Fruit fly (Drosophila melanogaster) whole organism, prepupa: ENCODE data around the gene Vha16-2.
A peak's percentile ranks its signal among the peaks of the same experiment; 100 is the strongest.

Experiments used
- CG11294 ChIP-seq: fragments of 200-800 bp; sonication (Bioruptor generic); IDR thresholded peaks from 2 replicates; pipeline ENCODE4 v1.3.6; 2022; ENCODE audit warnings: missing biosample characterization, missing genetic modification characterization
- CG11762 ChIP-seq: fragments of 200-800 bp; sonication (Bioruptor generic); optimal IDR thresholded peaks from 3 replicates; lab custom pipeline; 2016; ENCODE audit warnings: missing biosample characterization, missing genetic modification characterization; ENCODE audit not compliant: insufficient read depth
- CG11902 ChIP-seq: fragments of 200-800 bp; sonication (Bioruptor generic); optimal IDR thresholded peaks from 3 replicates; lab custom pipeline; 2016; ENCODE audit warnings: missing biosample characterization, missing genetic modification characterization
- CG1621 ChIP-seq: fragments of 200-800 bp; sonication (Bioruptor generic); optimal IDR thresholded peaks from 3 replicates; lab custom pipeline; 2018; ENCODE audit warnings: missing biosample characterization, mild to moderate bottlenecking, missing genetic modification characterization
- CG16779 ChIP-seq: fragments of 200-800 bp; sonication (Bioruptor generic); optimal IDR thresholded peaks from 3 replicates; lab custom pipeline; 2017; ENCODE audit warnings: missing biosample characterization, mild to moderate bottlenecking, missing genetic modification characterization
- CG3032 ChIP-seq: fragments of 200-800 bp; optimal IDR thresholded peaks from 2 replicates; lab custom pipeline; 2019; ENCODE audit warnings: missing biosample characterization, mild to moderate bottlenecking, missing genetic modification characterization, moderate library complexity
- CG32006 ChIP-seq: fragments of 200-800 bp; sonication (Bioruptor generic); optimal IDR thresholded peaks from 3 replicates; lab custom pipeline; 2017; ENCODE audit warnings: missing biosample characterization, mild to moderate bottlenecking, missing genetic modification characterization
- CG3919 ChIP-seq: fragments of 200-800 bp; sonication (Bioruptor generic); optimal IDR thresholded peaks from 3 replicates; lab custom pipeline; 2016; ENCODE audit warnings: missing biosample characterization, missing genetic modification characterization
- CG4318 ChIP-seq: fragments of 200-800 bp; sonication (Bioruptor generic); optimal IDR thresholded peaks from 3 replicates; lab custom pipeline; 2017; ENCODE audit warnings: missing biosample characterization, mild to moderate bottlenecking, missing genetic modification characterization
- CG6276 ChIP-seq: fragments of 200-800 bp; sonication (Bioruptor generic); optimal IDR thresholded peaks from 2 replicates; lab custom pipeline; 2017; ENCODE audit warnings: missing biosample characterization, mild to moderate bottlenecking, missing genetic modification characterization
- CG6808 ChIP-seq: fragments of 200-800 bp; sonication (Bioruptor generic); optimal IDR thresholded peaks from 3 replicates; lab custom pipeline; 2017; ENCODE audit warnings: missing biosample characterization, missing genetic modification characterization, mild to moderate bottlenecking, moderate library complexity, missing genetic modification reagents
- CG6854 ChIP-seq: fragments of 200-800 bp; sonication (Bioruptor generic); optimal IDR thresholded peaks from 2 replicates; lab custom pipeline; 2017; ENCODE audit warnings: missing biosample characterization, mild to moderate bottlenecking, missing genetic modification characterization
- CG7368 ChIP-seq: fragments of 200-800 bp; sonication (Bioruptor generic); optimal IDR thresholded peaks from 3 replicates; lab custom pipeline; 2016; ENCODE audit warnings: missing biosample characterization, missing genetic modification characterization
- CG8119 ChIP-seq: fragments of 200-800 bp; sonication (Bioruptor generic); IDR thresholded peaks from 3 replicates; pipeline ENCODE4 v1.3.6; 2022; ENCODE audit warnings: missing biosample characterization, missing genetic modification characterization
- CG8319 ChIP-seq: fragments of 200-800 bp; sonication (Bioruptor generic); optimal IDR thresholded peaks from 3 replicates; lab custom pipeline; 2016; ENCODE audit warnings: missing biosample characterization, missing genetic modification characterization
- CG8632 ChIP-seq: fragments of 200-800 bp; sonication (Bioruptor generic); optimal IDR thresholded peaks from 3 replicates; lab custom pipeline; 2016; ENCODE audit warnings: missing biosample characterization, missing genetic modification characterization
- Eip78C ChIP-seq: fragments of 200-800 bp; sonication (Bioruptor generic); peaks from one replicate; lab custom pipeline; 2016; ENCODE audit warnings: missing biosample characterization, missing genetic modification characterization
- Eip93F ChIP-seq: fragments of 200-800 bp; sonication (Bioruptor generic); optimal IDR thresholded peaks from 2 replicates; lab custom pipeline; 2016; ENCODE audit warnings: missing biosample characterization, mild to moderate bottlenecking, missing genetic modification characterization
- Ets96B ChIP-seq: fragments of 200-800 bp; optimal IDR thresholded peaks from 2 replicates; lab custom pipeline; 2019; ENCODE audit warnings: missing biosample characterization, mild to moderate bottlenecking, missing genetic modification characterization, moderate library complexity
- Hr38 ChIP-seq: sonication (Bioruptor generic); optimal IDR thresholded peaks from 2 replicates; lab custom pipeline; 2016; ENCODE audit warnings: missing biosample characterization, missing genetic modification characterization
- Hr39 ChIP-seq: fragments of 200-800 bp; sonication (Bioruptor generic); optimal IDR thresholded peaks from 2 replicates; lab custom pipeline; 2016; ENCODE audit warnings: missing biosample characterization, missing genetic modification characterization
- Lpt ChIP-seq: fragments of 200-800 bp; sonication (Bioruptor generic); optimal IDR thresholded peaks from 3 replicates; lab custom pipeline; 2016; ENCODE audit warnings: missing biosample characterization, missing genetic modification characterization
- Met ChIP-seq: fragments of 200-800 bp; sonication (Bioruptor generic); optimal IDR thresholded peaks from 3 replicates; lab custom pipeline; 2016; ENCODE audit warnings: missing biosample characterization, missing genetic modification characterization
- Smox ChIP-seq: fragments of 200-800 bp; sonication (Bioruptor generic); optimal IDR thresholded peaks from 3 replicates; lab custom pipeline; 2016; ENCODE audit warnings: missing biosample characterization, missing genetic modification characterization
- achi ChIP-seq: fragments of 200-800 bp; sonication (Bioruptor generic); optimal IDR thresholded peaks from 3 replicates; lab custom pipeline; 2016; ENCODE audit warnings: missing biosample characterization, missing genetic modification characterization
- cyc ChIP-seq: fragments of 200-800 bp; sonication (Bioruptor generic); optimal IDR thresholded peaks from 3 replicates; lab custom pipeline; 2016; ENCODE audit warnings: missing biosample characterization, missing genetic modification characterization
- dac ChIP-seq: fragments of 200-800 bp; sonication (Bioruptor generic); optimal IDR thresholded peaks from 2 replicates; lab custom pipeline; 2017; ENCODE audit warnings: missing biosample characterization, mild to moderate bottlenecking, missing genetic modification characterization
- dsx ChIP-seq: fragments of 200-800 bp; optimal IDR thresholded peaks from 3 replicates; lab custom pipeline; 2019; ENCODE audit warnings: missing biosample characterization, mild to moderate bottlenecking, missing genetic modification characterization, moderate library complexity; ENCODE audit not compliant: poor library complexity, severe bottlenecking
- fd85E ChIP-seq: fragments of 200-800 bp; sonication (Bioruptor generic); optimal IDR thresholded peaks from 3 replicates; lab custom pipeline; 2016; ENCODE audit warnings: missing biosample characterization, missing genetic modification characterization
- fkh ChIP-seq: fragments of 200-800 bp; sonication (Bioruptor generic); optimal IDR thresholded peaks from 3 replicates; lab custom pipeline; 2017; ENCODE audit warnings: missing biosample characterization, mild to moderate bottlenecking, missing genetic modification characterization, moderate library complexity
- lz ChIP-seq: fragments of 200-800 bp; sonication (Bioruptor generic); optimal IDR thresholded peaks from 3 replicates; lab custom pipeline; 2016; ENCODE audit warnings: missing biosample characterization, missing genetic modification characterization
- salr ChIP-seq, 2 experiments: fragments of 200-800 bp; sonication (Bioruptor generic); optimal IDR thresholded peaks; 3 replicates each; lab custom pipeline; 2016 to 2018; ENCODE audit warnings: missing biosample characterization in 2 of 2, missing genetic modification characterization in 2 of 2, mild to moderate bottlenecking in 1 of 2
- spab ChIP-seq: fragments of 200-800 bp; sonication (Bioruptor generic); optimal IDR thresholded peaks from 2 replicates; lab custom pipeline; 2017; ENCODE audit warnings: missing biosample characterization, mild to moderate bottlenecking, missing genetic modification characterization, missing genetic modification reagents
- topi ChIP-seq: fragments of 200-800 bp; sonication (Bioruptor generic); optimal IDR thresholded peaks from 3 replicates; lab custom pipeline; 2016; ENCODE audit warnings: missing biosample characterization, missing genetic modification characterization

The Vha16-2 gene

dm6 chr3L:11515349-11516079, 40.8 kb downstream of the Vha16-2 start (continued):
- no peak for TF ChIP-seq CG6854 (GFP tag; lab: Kevin White, UChicago)
- no peak for TF ChIP-seq CG4318 (GFP tag; lab: Kevin White, UChicago)
- TF ChIP-seq fkh (GFP tag; lab: Kevin White, UChicago) = no peak
- peak; percentile 11 for TF ChIP-seq CG3919 (GFP tag; lab: Kevin White, UChicago)

- TF ChIP-seq CG32006 (GFP tag; lab: Kevin White, UChicago) = no peak
- TF ChIP-seq CG3032 (tag; lab: Kevin White, UChicago) = no peak
- TF ChIP-seq Hr39 = no peak
- no peak for TF ChIP-seq CG6276 (GFP tag; lab: Kevin White, UChicago)
- TF ChIP-seq Lpt = no peak
- TF ChIP-seq CG1621 (tag; lab: Kevin White, UChicago) = no peak
- TF ChIP-seq Eip93F (GFP tag; lab: Kevin White, UChicago) = no peak
- TF ChIP-seq cyc (GFP tag; lab: Kevin White, UChicago) = no peak
- TF ChIP-seq CG6808 (GFP tag; lab: Kevin White, UChicago) = no peak
- no peak for TF ChIP-seq Ets96B (tag; lab: Kevin White, UChicago)
- no peak for TF ChIP-seq CG8319 (GFP tag; lab: Kevin White, UChicago)
- no peak for TF ChIP-seq CG11902 (GFP tag; lab: Kevin White, UChicago)
- no peak for TF ChIP-seq Met (GFP tag; lab: Kevin White, UChicago)
- TF ChIP-seq lz (GFP tag; lab: Kevin White, UChicago) = no peak
- no peak for TF ChIP-seq CG4318 (GFP tag; lab: Kevin White, UChicago)
- TF ChIP-seq CG16779 = no peak
- no peak for TF ChIP-seq dac (GFP tag; lab: Kevin White, UChicago)
Observed at dm6 chr3L:11516229-11516628, 41.5 kb downstream of the Vha16-2 start.

- TF ChIP-seq dsx (GFP tag; lab: Kevin White, UChicago) = no peak
- no peak for TF ChIP-seq achi (GFP tag; lab: Kevin White, UChicago)
- TF ChIP-seq fd85E (GFP tag; lab: Kevin White, UChicago) = no peak
- TF ChIP-seq topi (GFP tag; lab: Kevin White, UChicago) = no peak
- TF ChIP-seq CG32006 (GFP tag; lab: Kevin White, UChicago) = no peak
- TF ChIP-seq CG8119 (GFP tag; lab: Robert Waterston, UW) = no peak
- no peak for TF ChIP-seq Ets96B (tag; lab: Kevin White, UChicago)
- TF ChIP-seq salr (GFP tag; optimal IDR thresholded peaks at IDR 0.05; lab: Kevin White, UChicago) = no peak
- no peak for TF ChIP-seq CG11762 (GFP tag; lab: Kevin White, UChicago)
- TF ChIP-seq spab = no peak
- TF ChIP-seq CG11294 (GFP tag; lab: Robert Waterston, UW) = no peak
- no peak for TF ChIP-seq lz (GFP tag; lab: Kevin White, UChicago)
- TF ChIP-seq CG3919 (GFP tag; lab: Kevin White, UChicago) = no peak
- no peak for TF ChIP-seq CG6854 (GFP tag; lab: Kevin White, UChicago)
- no peak for TF ChIP-seq CG7368 (GFP tag; lab: Kevin White, UChicago)
- no peak for TF ChIP-seq Smox (GFP tag; lab: Kevin White, UChicago)
- TF ChIP-seq Hr38 (GFP tag; lab: Kevin White, UChicago) = no peak
Observed at dm6 chr3L:11522613-11523012, 47.9 kb downstream of the Vha16-2 start, which contains the start of the genes CG11714 and Fuca. TSS of gene CG11714 (minus strand) at chr3L:11522713. TSS of gene Fuca (minus strand) at chr3L:11522713.

dm6 chr3L:11523286-11523685, 48.5 kb downstream of the Vha16-2 start:
- TF ChIP-seq Eip78C (GFP tag; lab: Kevin White, UChicago) (peak; percentile 8), CG8632 (GFP tag; lab: Kevin White, UChicago) (no peak), CG1621 (tag; lab: Kevin White, UChicago) (no peak)
